Worm (Caenorhabditis elegans) whole organism, young adult: ENCODE data around the gene fbxa-221.

Source experiments
- cebp-1 ChIP-seq, 2 experiments: fragments of 200-800 bp in 1 of 2; sonication (Bioruptor generic) in 1 of 2; sonication (generic microtip) in 1 of 2; IDR thresholded peaks in 1 of 2; optimal IDR thresholded peaks in 1 of 2; 2 replicates each; pipeline versions ENCODE4 v1.3.6 to Lab custom; 2017 to 2022; ENCODE audit warnings: missing compliant biosample characterization in 2 of 2, missing genetic modification characterization in 2 of 2, mild to moderate bottlenecking in 1 of 2, missing genetic modification reagents in 1 of 2, moderate library complexity in 1 of 2

The fbxa-221 gene

ce11 chrX:163800-164199, 49.3 kb downstream of the fbxa-221 start:
- TF ChIP-seq cebp-1 (GFP tag; IDR thresholded peaks at IDR 0.05; lab: Robert Waterston, UW) (peak; percentile 79), cebp-1 (tag; optimal IDR thresholded peaks at IDR 0.05; lab: Kevin White, UChicago) (peak; percentile 77)
